Fruit fly (Drosophila melanogaster): ENCODE measurements around the gene CG11322.

dm6 chr2L:6740088-6740487, 19.3 kb downstream of the CG11322 start, which contains the start of gene TTLL3A:
- TF ChIP-seq h (optimal IDR thresholded peaks at IDR 0.05) (no peak), CG8924 (tag; optimal IDR thresholded peaks at IDR 0.05) (no peak), CG8478 (optimal IDR thresholded peaks at IDR 0.05) (no peak), fd3F (GFP tag; optimal IDR thresholded peaks at IDR 0.05) (no peak), Hey (tag; optimal IDR thresholded peaks at IDR 0.05) (no peak), Doc2 (GFP tag; IDR thresholded peaks at IDR 0.05) (no peak), Fer3 (tag; optimal IDR thresholded peaks at IDR 0.05) (no peak)

All from whole organism, embryonic.